Worm (Caenorhabditis elegans): Measurements from ENCODE around the gene hrpa-1.

- TF ChIP-seq mxl-2 (GFP tag; conservative IDR thresholded peaks at IDR 0.05): no peak
- TF ChIP-seq ceh-28 (tag; optimal IDR thresholded peaks at IDR 0.05): no peak
- TF ChIP-seq pqm-1 (tag; optimal IDR thresholded peaks at IDR 0.05): no peak
- no peak for TF ChIP-seq nhr-11 (tag; optimal IDR thresholded peaks at IDR 0.05)
- no peak for TF ChIP-seq ceh-62 (tag; optimal IDR thresholded peaks at IDR 0.05)
- no peak for TF ChIP-seq mdl-1 (tag; optimal IDR thresholded peaks at IDR 0.05)
- no peak for TF ChIP-seq skn-1 (tag; optimal IDR thresholded peaks at IDR 0.05)
- TF ChIP-seq unc-62 (GFP tag; optimal IDR thresholded peaks at IDR 0.05 in 1 of 2): no peak
- no peak for TF ChIP-seq unc-62 (tag; optimal IDR thresholded peaks at IDR 0.05)
- TF ChIP-seq nhr-237 (tag; optimal IDR thresholded peaks at IDR 0.05): no peak
- no peak for TF ChIP-seq ama-1 (optimal IDR thresholded peaks at IDR 0.05)
- no peak for TF ChIP-seq fkh-10 (GFP tag; optimal IDR thresholded peaks at IDR 0.05)
- no peak for TF ChIP-seq T20F7.1 (GFP tag; optimal IDR thresholded peaks at IDR 0.05)
- no peak for TF ChIP-seq nhr-111 (GFP tag; optimal IDR thresholded peaks at IDR 0.05)
- no peak for TF ChIP-seq nhr-10 (tag; optimal IDR thresholded peaks at IDR 0.05)
Measured at ce11 chrIV:3308885-3309284, 29.8 kb downstream of the hrpa-1 start.

Measured in whole organism, L4 larva.